Worm (Caenorhabditis elegans) whole organism, L2 larva: ENCODE results near the gene syx-5.

Experiments used
- Y55F3AM.14 ChIP-seq: fragments of 200-800 bp; sonication (Bioruptor generic); optimal IDR thresholded peaks from 2 replicates; lab custom pipeline; 2018; ENCODE audit warnings: mild to moderate bottlenecking, missing genetic modification characterization, missing compliant biosample characterization
- ZK546.5 ChIP-seq: sonication (generic microtip); optimal IDR thresholded peaks from 2 replicates; lab custom pipeline; 2017; ENCODE audit warnings: missing biosample characterization, missing genetic modification characterization
- ama-1 ChIP-seq: fragments of 150-350 bp; optimal IDR thresholded peaks from 2 replicates; lab custom pipeline; 2018; ENCODE audit warnings: inconsistent platforms
- ceh-82 ChIP-seq: fragments of 150-350 bp; optimal IDR thresholded peaks from 2 replicates; lab custom pipeline; 2014; ENCODE audit warnings: missing biosample characterization, missing genetic modification characterization
- fos-1 ChIP-seq: fragments of 150-350 bp; optimal IDR thresholded peaks from 2 replicates; lab custom pipeline; 2014; ENCODE audit warnings: missing biosample characterization, missing genetic modification characterization
- gmeb-1 ChIP-seq: fragments of 150-350 bp; optimal IDR thresholded peaks from 2 replicates; lab custom pipeline; 2014; ENCODE audit warnings: missing biosample characterization, missing genetic modification characterization
- lin-13 ChIP-seq: fragments of 150-350 bp; optimal IDR thresholded peaks from 2 replicates; lab custom pipeline; 2014; ENCODE audit warnings: missing biosample characterization, missing genetic modification reagents, missing genetic modification characterization
- lin-39 ChIP-seq: fragments of 150-350 bp; optimal IDR thresholded peaks from 2 replicates; lab custom pipeline; 2014; ENCODE audit warnings: missing biosample characterization, missing genetic modification reagents, missing genetic modification characterization
- mab-5 ChIP-seq: fragments of 150-350 bp; optimal IDR thresholded peaks from 2 replicates; lab custom pipeline; 2014; ENCODE audit warnings: missing biosample characterization, missing genetic modification characterization
- unc-55 ChIP-seq: fragments of 150-350 bp; sonication (generic microtip); optimal IDR thresholded peaks from 3 replicates; lab custom pipeline; 2014; ENCODE audit warnings: missing biosample characterization, missing genetic modification reagents, missing genetic modification characterization
- zag-1 ChIP-seq: fragments of 150-350 bp; optimal IDR thresholded peaks from 2 replicates; lab custom pipeline; 2014; ENCODE audit warnings: missing biosample characterization, missing genetic modification characterization
- ztf-11 ChIP-seq: sonication (generic microtip); optimal IDR thresholded peaks from 2 replicates; lab custom pipeline; 2017; ENCODE audit warnings: missing biosample characterization, missing genetic modification characterization

DNA sequence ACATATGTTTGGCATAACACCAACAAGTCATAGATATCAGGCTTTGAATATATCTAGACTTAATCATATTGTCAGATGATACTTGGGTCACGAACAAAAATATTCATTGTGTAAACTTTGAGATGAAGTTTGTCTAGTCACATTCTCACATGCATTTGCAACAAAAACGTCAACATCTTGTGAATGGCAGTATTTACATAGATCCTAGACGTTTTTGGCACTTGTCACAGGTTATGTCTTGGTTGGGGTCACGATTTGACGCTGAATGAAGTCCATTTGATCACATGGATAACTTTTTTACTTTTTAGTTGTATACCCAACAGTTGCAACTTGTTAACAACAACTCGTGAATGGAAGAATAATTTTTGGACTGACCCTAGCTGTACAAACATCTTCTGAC lies 33.6 kb downstream of the syx-5 start:
- TF ChIP-seq zag-1 (tag; lab: Kevin White, UChicago): no peak
- TF ChIP-seq ZK546.5 (tag; lab: Kevin White, UChicago): no peak
- TF ChIP-seq lin-39 (tag; lab: Kevin White, UChicago): no peak
- no peak for TF ChIP-seq Y55F3AM.14 (GFP tag; lab: Kevin White, UChicago)
- TF ChIP-seq lin-13 (GFP tag; lab: Kevin White, UChicago): no peak
- TF ChIP-seq mab-5 (tag; lab: Kevin White, UChicago): no peak
- no peak for TF ChIP-seq gmeb-1
- no peak for TF ChIP-seq fos-1 (tag; lab: Kevin White, UChicago)
- TF ChIP-seq ztf-11 (tag; lab: Kevin White, UChicago): no peak
- no peak for TF ChIP-seq ceh-82
- TF ChIP-seq unc-55 (GFP tag; lab: Kevin White, UChicago): no peak
- TF ChIP-seq ama-1: no peak
